In the genomic region with DNA sequence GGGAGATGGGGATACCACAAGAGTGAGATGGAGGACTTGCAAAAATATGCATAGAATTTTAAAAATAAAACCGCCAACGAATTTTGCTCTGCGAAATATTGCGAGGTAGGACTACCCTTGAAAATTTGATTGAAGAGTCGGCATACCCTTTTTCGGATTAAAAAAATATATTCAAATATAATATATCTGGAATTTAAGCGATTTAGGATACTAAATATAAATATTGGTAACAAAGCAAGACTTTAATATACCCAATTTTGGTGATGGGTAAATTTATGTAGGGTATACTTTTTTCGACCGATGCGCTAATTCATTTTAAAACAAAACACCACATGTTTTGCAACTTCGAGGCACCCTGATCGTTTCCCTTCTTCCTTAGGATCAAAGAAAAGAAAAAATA, we compare ENCODE assay signal across 1 fruit fly cellular context.
TF ChIP-seq lines count a peak whose summit lies in the region.

No protein-coding gene starts in this region.

TF ChIP-seq in whole organism, prepupa, 60 proteins besides CTCF, POLR2A, EP300 and RAD21 (continued from another document):
- peak; percentile 48 for TF ChIP-seq CG10631 (GFP tag; optimal IDR thresholded peaks at IDR 0.05; lab: Kevin White, UChicago)
- TF ChIP-seq salr (GFP tag; optimal IDR thresholded peaks at IDR 0.05; lab: Kevin White, UChicago), result no peak
- TF ChIP-seq Sox15 (GFP tag; optimal IDR thresholded peaks at IDR 0.05; lab: Kevin White, UChicago), result no peak
- peak; percentile 49; the same call in 1 of the 3 replicates for TF ChIP-seq CG8119 (GFP tag; IDR thresholded peaks at IDR 0.05; lab: Robert Waterston, UW)
- no peak for TF ChIP-seq CG11294 (GFP tag; IDR thresholded peaks at IDR 0.05; lab: Robert Waterston, UW)
- TF ChIP-seq CG6854 (GFP tag; optimal IDR thresholded peaks at IDR 0.05; lab: Kevin White, UChicago), result no peak
- no peak for TF ChIP-seq Sox102F (GFP tag; optimal IDR thresholded peaks at IDR 0.05; lab: Kevin White, UChicago)
- peak; percentile 21 for TF ChIP-seq esn (GFP tag; optimal IDR thresholded peaks at IDR 0.05; lab: Kevin White, UChicago)
- peak; percentile 56 for TF ChIP-seq CG15336 (GFP tag; IDR thresholded peaks at IDR 0.05; lab: Robert Waterston, UW)
- TF ChIP-seq CG31627 (GFP tag; optimal IDR thresholded peaks at IDR 0.05; lab: Kevin White, UChicago), result no peak
- peak; percentile 12 for TF ChIP-seq OdsH (GFP tag; optimal IDR thresholded peaks at IDR 0.05; lab: Kevin White, UChicago)
- peak; percentile 71 for TF ChIP-seq Eip78C (GFP tag; lab: Kevin White, UChicago)
- TF ChIP-seq CG10669 (GFP tag; optimal IDR thresholded peaks at IDR 0.05; lab: Kevin White, UChicago), result peak; percentile 32
- TF ChIP-seq Ets21C (GFP tag; optimal IDR thresholded peaks at IDR 0.05; lab: Kevin White, UChicago), result no peak
- no peak for TF ChIP-seq fkh (GFP tag; optimal IDR thresholded peaks at IDR 0.05; lab: Kevin White, UChicago)
- TF ChIP-seq CG16779 (tag; optimal IDR thresholded peaks at IDR 0.05; lab: Kevin White, UChicago), result no peak
- TF ChIP-seq CG6808 (GFP tag; optimal IDR thresholded peaks at IDR 0.05; lab: Kevin White, UChicago), result no peak
- peak; percentile 11 for TF ChIP-seq Hr4 (GFP tag; optimal IDR thresholded peaks at IDR 0.05; lab: Kevin White, UChicago)
TF ChIP-seq in whole organism, prepupa: peak in this region for 18.
